Worm (Caenorhabditis elegans) whole organism, L3 larva: ENCODE data around the gene Y6E2A.4.
"Not testable (repeated sequence)": the region's sequence is repeated elsewhere in the genome, so short reads cannot be mapped to it uniquely, and the experiment has no call there.

Source experiments
- R02D3.7 ChIP-seq: fragments of 150-350 bp; optimal IDR thresholded peaks from 2 replicates; lab custom pipeline; 2014; ENCODE audit warnings: missing biosample characterization, missing genetic modification characterization
- fkh-10 ChIP-seq: sonication (generic microtip); optimal IDR thresholded peaks from 2 replicates; lab custom pipeline; 2017; ENCODE audit warnings: missing biosample characterization, missing genetic modification reagents, missing genetic modification characterization
- fkh-2 ChIP-seq: fragments of 150-350 bp; optimal IDR thresholded peaks from 2 replicates; lab custom pipeline; 2014; ENCODE audit warnings: missing biosample characterization, missing genetic modification reagents, missing genetic modification characterization
- mdl-1 ChIP-seq: fragments of 150-350 bp; optimal IDR thresholded peaks from 2 replicates; lab custom pipeline; 2014; ENCODE audit warnings: missing biosample characterization, missing genetic modification characterization
- nfya-1 ChIP-seq: sonication (generic microtip); optimal IDR thresholded peaks from 2 replicates; lab custom pipeline; 2017; ENCODE audit warnings: missing genetic modification characterization, mild to moderate bottlenecking, missing compliant biosample characterization, antibody characterized with exemption, moderate library complexity; ENCODE audit not compliant: insufficient read depth
- pqm-1 ChIP-seq: fragments of 150-350 bp; optimal IDR thresholded peaks from 2 replicates; lab custom pipeline; 2017; ENCODE audit warnings: missing biosample characterization, missing genetic modification characterization, inconsistent platforms
- snpc-4 ChIP-seq: fragments of 150-350 bp; optimal IDR thresholded peaks from 2 replicates; lab custom pipeline; 2014; ENCODE audit warnings: missing biosample characterization, missing genetic modification characterization
- ztf-11 ChIP-seq: fragments of 150-350 bp; optimal IDR thresholded peaks from 2 replicates; lab custom pipeline; 2014; ENCODE audit warnings: missing biosample characterization, missing genetic modification characterization
- ztf-4 ChIP-seq: fragments of 150-350 bp; optimal IDR thresholded peaks from 2 replicates; lab custom pipeline; 2014; ENCODE audit warnings: missing biosample characterization, missing genetic modification characterization

DNA sequence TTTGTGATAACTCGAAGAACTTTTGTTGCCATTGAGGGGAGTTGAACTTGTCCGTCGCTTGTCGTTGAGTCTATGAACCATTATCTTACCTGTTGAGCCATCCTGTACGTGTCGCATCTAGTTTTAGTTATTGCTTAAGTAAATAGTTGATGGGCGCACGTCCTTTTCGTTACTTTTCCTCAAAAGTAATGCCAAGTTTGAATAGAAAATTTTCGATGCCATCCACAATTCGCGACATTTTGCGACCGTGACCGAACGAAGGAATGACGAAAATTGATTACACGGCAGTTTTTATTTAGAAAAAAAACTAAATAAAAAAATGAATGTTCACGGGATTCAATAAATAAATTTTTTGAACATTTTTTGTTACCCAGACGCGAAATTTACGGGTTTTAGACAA, 48.4 kb downstream of the Y6E2A.4 start, which contains the start of gene F53E4.1:
- TF ChIP-seq nfya-1 (tag; lab: Kevin White, UChicago); ztf-4; pqm-1 (tag; lab: Kevin White, UChicago); R02D3.7; fkh-10 (GFP tag; lab: Kevin White, UChicago); ztf-11 (tag; lab: Kevin White, UChicago); snpc-4; fkh-2 (tag; lab: Kevin White, UChicago); mdl-1 (tag; lab: Kevin White, UChicago): not testable (repeated sequence)
